Worm (Caenorhabditis elegans): Measurements from ENCODE around the gene nspc-12.

nspc-12 gene

DNA sequence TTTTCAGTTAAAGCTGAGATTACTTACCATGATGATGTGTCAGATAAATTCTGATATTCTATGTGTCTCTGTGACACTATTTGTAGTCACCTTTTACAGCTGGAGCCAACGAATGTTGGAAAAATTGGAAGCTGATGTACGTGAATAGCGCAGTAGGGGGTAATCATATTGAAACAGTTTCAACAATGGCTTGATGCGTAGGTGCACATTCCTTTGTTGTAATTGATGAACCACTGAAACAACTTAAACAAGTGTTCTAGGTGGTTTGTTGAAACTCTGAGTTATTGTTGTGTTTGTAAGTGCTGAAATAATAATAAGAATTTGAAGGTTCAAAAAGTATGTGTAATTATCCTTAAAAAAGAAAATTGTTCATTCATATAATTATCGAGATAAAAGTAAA is at the start of gene nspc-12:
nspc-12 (minus strand) TSS at position 101 of the 400 bp plus-strand sequence.
- TF ChIP-seq hmbx-1 (tag; optimal IDR thresholded peaks at IDR 0.05) (no peak), ceh-13 (GFP tag; optimal IDR thresholded peaks at IDR 0.05) (no peak), ets-7 (tag; optimal IDR thresholded peaks at IDR 0.05) (no peak)

DNA sequence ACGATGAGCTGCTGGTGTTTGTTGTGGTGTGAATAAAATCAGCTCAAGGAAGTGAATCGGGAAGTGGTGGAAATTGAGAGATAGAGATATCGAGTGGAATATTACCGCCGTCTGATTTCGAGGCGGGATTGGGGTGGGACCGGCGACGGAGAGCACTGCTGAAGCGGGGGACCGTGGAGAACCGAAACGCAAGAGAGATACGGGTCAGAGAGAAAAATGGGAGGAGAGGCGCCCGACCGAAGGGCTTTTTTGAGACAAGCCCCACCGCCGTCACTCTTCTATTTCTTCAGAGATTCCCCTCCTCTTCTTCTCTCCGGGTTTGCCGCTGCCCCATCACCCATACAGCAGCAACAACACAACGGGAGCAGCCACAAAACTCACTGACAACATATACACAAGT is 49.6 kb upstream of the nspc-12 start:
- TF ChIP-seq F13C5.2 (tag; optimal IDR thresholded peaks at IDR 0.05) (no peak), scrt-1 (GFP tag; IDR thresholded peaks at IDR 0.05) (no peak), tra-4 (tag; optimal IDR thresholded peaks at IDR 0.05) (no peak), pes-1 (GFP tag; IDR thresholded peaks at IDR 0.05) (no peak), ceh-36 (tag; optimal IDR thresholded peaks at IDR 0.05) (no peak), ceh-13 (GFP tag; optimal IDR thresholded peaks at IDR 0.05) (no peak), flt-1 (GFP tag; IDR thresholded peaks at IDR 0.05) (no peak), tbx-11 (GFP tag; IDR thresholded peaks at IDR 0.05) (no peak), hnd-1 (tag; optimal IDR thresholded peaks at IDR 0.05) (no peak), ama-1 (optimal IDR thresholded peaks at IDR 0.05) (no peak), aly-1 (tag; optimal IDR thresholded peaks at IDR 0.05) (no peak), tbx-37 (GFP tag; conservative IDR thresholded peaks at IDR 0.05) (no peak), B0310.2 (tag; optimal IDR thresholded peaks at IDR 0.05) (no peak), ets-7 (tag; optimal IDR thresholded peaks at IDR 0.05) (no peak), sea-1 (GFP tag; conservative IDR thresholded peaks at IDR 0.05) (no peak)

DNA sequence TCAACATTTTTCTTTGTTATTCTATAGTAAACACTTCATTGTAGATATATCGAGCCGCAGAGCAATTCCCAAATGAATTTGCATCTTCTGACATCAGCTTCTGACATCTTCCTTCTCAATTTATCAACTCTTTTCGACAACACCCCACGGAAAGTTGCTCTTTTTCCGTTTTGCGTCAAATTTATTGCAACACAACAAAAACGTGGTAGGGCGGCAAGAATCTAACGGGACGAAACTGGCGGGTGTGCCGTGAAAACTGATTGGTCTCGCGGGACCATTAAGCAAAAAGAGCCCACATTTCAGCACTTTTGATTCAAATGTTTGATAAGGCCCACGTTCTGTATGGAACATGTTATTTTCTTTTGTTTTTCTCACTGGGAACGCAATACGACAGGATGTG is 48.2 kb upstream of the nspc-12 start:
- no peak for TF ChIP-seq scrt-1 (GFP tag; IDR thresholded peaks at IDR 0.05)
- no peak for TF ChIP-seq tbx-37 (GFP tag; conservative IDR thresholded peaks at IDR 0.05)
- no peak for TF ChIP-seq hnd-1 (tag; optimal IDR thresholded peaks at IDR 0.05)
- no peak for TF ChIP-seq ama-1 (optimal IDR thresholded peaks at IDR 0.05)
- TF ChIP-seq ets-7 (tag; optimal IDR thresholded peaks at IDR 0.05), result no peak
- TF ChIP-seq aly-1 (tag; optimal IDR thresholded peaks at IDR 0.05), result no peak
- no peak for TF ChIP-seq tbx-11 (GFP tag; IDR thresholded peaks at IDR 0.05)
- no peak for TF ChIP-seq sea-1 (GFP tag; conservative IDR thresholded peaks at IDR 0.05)

DNA sequence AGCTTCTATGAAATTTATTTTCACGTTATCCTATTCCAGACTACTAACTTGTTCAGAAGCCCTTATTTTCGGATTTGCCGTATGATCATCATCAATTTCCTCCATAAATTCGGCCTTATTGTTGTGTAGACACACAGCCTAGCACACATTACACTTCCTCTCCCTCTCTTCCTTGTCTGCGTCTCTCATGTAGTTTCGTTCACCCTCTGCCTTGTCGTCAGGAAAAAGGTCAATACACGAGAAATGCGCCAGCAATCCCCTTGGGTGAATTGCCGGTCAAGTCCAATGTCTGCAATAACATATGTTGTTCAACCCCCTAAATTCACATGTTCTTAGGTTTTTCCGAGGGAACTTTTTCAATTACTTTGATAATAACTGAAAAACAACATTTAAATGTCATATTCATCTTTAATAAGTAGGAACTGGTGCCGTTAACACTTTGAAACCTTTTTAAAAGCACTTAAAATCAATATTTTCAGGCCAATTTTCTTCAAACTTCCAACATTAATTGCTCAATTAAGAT is 37.4 kb upstream of the nspc-12 start, which contains the start of gene F17E5.2:
F17E5.2 (plus strand) TSS at position 473 of the 523 bp plus-strand sequence.
- TF ChIP-seq hnd-1 (tag; optimal IDR thresholded peaks at IDR 0.05) (no peak), scrt-1 (GFP tag; IDR thresholded peaks at IDR 0.05) (no peak), flt-1 (GFP tag; IDR thresholded peaks at IDR 0.05) (peak; percentile 15; the same call in 1 of the 2 replicates), tbx-11 (GFP tag; IDR thresholded peaks at IDR 0.05) (0 out of 2 replicates have a peak, but pooled peaks have one; percentile 18), F13C5.2 (tag; optimal IDR thresholded peaks at IDR 0.05) (peak; percentile 18), pes-1 (GFP tag; IDR thresholded peaks at IDR 0.05) (no peak), aly-1 (tag; optimal IDR thresholded peaks at IDR 0.05) (peak; percentile 32), tbx-37 (GFP tag; conservative IDR thresholded peaks at IDR 0.05) (no peak), ets-7 (tag; optimal IDR thresholded peaks at IDR 0.05) (no peak), sea-1 (GFP tag; conservative IDR thresholded peaks at IDR 0.05) (no peak), tra-4 (tag; optimal IDR thresholded peaks at IDR 0.05) (no peak)

DNA sequence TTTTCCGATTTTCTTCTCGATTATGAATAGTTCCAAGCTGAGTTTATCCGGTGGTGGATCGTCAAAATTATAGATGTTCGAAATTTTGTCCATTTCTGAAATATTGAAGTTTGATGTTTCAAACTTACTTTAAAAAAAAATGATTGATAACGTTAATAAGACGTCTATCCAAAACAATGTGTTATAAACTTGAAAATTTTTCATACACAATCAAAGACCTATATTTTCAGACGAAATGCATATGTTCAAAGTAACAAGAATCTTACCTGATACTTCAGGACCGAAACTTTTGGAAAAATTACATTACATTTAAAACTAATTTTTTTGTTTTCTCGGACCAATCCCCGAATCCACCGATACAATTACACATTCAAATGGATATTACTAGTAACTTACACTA is 34.9 kb upstream of the nspc-12 start, which contains the start of gene nekl-3:
nekl-3 (minus strand) TSS at position 101 of the 400 bp plus-strand sequence.
- TF ChIP-seq ama-1 (optimal IDR thresholded peaks at IDR 0.05) (no peak), hmbx-1 (tag; optimal IDR thresholded peaks at IDR 0.05) (no peak), F13C5.2 (tag; optimal IDR thresholded peaks at IDR 0.05) (no peak), sea-1 (GFP tag; conservative IDR thresholded peaks at IDR 0.05) (no peak), aly-1 (tag; optimal IDR thresholded peaks at IDR 0.05) (no peak), ceh-36 (tag; optimal IDR thresholded peaks at IDR 0.05) (no peak), ceh-13 (GFP tag; optimal IDR thresholded peaks at IDR 0.05) (no peak), tbx-11 (GFP tag; IDR thresholded peaks at IDR 0.05) (no peak), tra-4 (tag; optimal IDR thresholded peaks at IDR 0.05) (no peak)

DNA sequence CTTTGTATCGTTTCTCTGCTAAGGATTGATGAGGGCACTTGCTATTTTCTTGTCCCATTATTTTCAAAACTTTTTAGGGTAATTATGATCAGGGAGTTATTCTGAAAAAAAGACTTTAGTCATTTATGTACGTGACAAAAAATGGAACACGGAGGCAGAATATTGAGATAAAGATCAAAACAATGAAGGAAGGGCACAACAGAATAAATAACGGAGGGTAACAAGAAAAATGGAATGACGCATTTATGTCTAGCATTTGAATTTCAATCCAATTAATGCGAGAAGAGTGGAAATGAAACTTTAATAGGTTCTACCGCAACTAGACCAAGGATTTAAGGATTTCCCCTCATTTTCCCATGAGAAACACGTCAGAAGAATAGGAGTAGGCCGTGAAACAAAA is 21.8 kb upstream of the nspc-12 start, which contains the start of gene glb-13:
glb-13 (minus strand) TSS at position 101 of the 400 bp plus-strand sequence.
- TF ChIP-seq aly-1 (tag; optimal IDR thresholded peaks at IDR 0.05), result no peak
- no peak for TF ChIP-seq hnd-1 (tag; optimal IDR thresholded peaks at IDR 0.05)
- TF ChIP-seq pes-1 (GFP tag; IDR thresholded peaks at IDR 0.05), result no peak
- TF ChIP-seq hmg-4 (GFP tag; optimal IDR thresholded peaks at IDR 0.05), result no peak
- TF ChIP-seq scrt-1 (GFP tag; IDR thresholded peaks at IDR 0.05), result no peak
- no peak for TF ChIP-seq ceh-13 (GFP tag; optimal IDR thresholded peaks at IDR 0.05)
- no peak for TF ChIP-seq hmbx-1 (tag; optimal IDR thresholded peaks at IDR 0.05)
- TF ChIP-seq ets-7 (tag; optimal IDR thresholded peaks at IDR 0.05), result no peak
- no peak for TF ChIP-seq F13C5.2 (tag; optimal IDR thresholded peaks at IDR 0.05)
- TF ChIP-seq B0310.2 (tag; optimal IDR thresholded peaks at IDR 0.05), result no peak
- TF ChIP-seq ceh-36 (tag; optimal IDR thresholded peaks at IDR 0.05), result no peak
- TF ChIP-seq tbx-11 (GFP tag; IDR thresholded peaks at IDR 0.05), result no peak

DNA sequence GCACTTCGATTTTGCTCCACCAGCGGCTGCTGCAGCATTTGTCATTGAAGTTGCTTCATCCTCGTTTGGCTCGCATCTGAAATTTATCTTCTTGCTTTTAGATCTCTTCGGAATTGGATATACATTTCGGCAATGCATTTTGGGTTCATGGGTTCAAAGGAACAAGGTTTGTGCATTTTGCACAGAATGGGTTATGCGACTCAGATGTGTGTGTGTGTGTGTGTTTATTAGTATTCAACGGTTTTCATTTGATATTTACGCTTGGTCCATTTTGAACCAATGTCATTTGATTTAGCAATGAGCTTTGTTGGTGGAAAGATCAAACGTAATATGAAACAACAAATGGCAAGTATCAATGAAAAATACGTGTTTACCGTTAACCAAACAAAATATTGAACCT is 19.3 kb upstream of the nspc-12 start:
- TF ChIP-seq tra-4 (tag; optimal IDR thresholded peaks at IDR 0.05), result no peak
- TF ChIP-seq flt-1 (GFP tag; IDR thresholded peaks at IDR 0.05), result no peak
- TF ChIP-seq B0310.2 (tag; optimal IDR thresholded peaks at IDR 0.05), result no peak
- no peak for TF ChIP-seq ceh-36 (tag; optimal IDR thresholded peaks at IDR 0.05)
- no peak for TF ChIP-seq hnd-1 (tag; optimal IDR thresholded peaks at IDR 0.05)
- TF ChIP-seq ama-1 (optimal IDR thresholded peaks at IDR 0.05), result no peak
- no peak for TF ChIP-seq tbx-37 (GFP tag; conservative IDR thresholded peaks at IDR 0.05)
- no peak for TF ChIP-seq F13C5.2 (tag; optimal IDR thresholded peaks at IDR 0.05)

DNA sequence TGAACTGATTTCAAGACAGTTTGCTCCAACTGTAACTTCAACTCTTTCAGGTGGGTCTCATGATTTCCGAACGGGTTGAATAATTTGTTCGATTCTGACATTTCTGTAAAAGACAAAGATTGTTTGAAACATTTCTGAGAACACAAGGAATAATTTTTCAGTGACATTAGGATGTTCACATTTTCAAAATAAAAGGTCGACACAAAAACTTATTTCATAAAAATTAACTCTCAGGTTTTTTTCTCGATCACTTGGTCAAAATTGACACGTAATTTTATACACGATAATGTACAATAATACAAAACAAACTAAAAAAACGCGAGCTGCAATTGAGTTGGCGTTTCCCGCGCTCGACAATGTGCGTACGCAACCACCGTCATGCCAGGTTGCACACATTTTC is 14.8 kb upstream of the nspc-12 start, which contains the start of gene rif-1.2:
rif-1.2 (minus strand) TSS at position 101 of the 400 bp plus-strand sequence.
- no peak for TF ChIP-seq hmbx-1 (tag; optimal IDR thresholded peaks at IDR 0.05)
- no peak for TF ChIP-seq flt-1 (GFP tag; IDR thresholded peaks at IDR 0.05)

Data from whole organism, early embryonic.